Fruit fly (Drosophila melanogaster) whole organism, embryonic: ENCODE results near the gene CG13898.
A peak's percentile ranks its signal among the peaks of the same experiment; 100 is the strongest.

Experiments used
- CG12236 ChIP-seq: fragments of 200-800 bp; sonication (Bioruptor generic); optimal IDR thresholded peaks from 2 replicates; lab custom pipeline; 2016; ENCODE audit warnings: missing biosample characterization, missing genetic modification characterization
- CG13287 ChIP-seq: fragments of 200-800 bp; sonication (Bioruptor generic); IDR thresholded peaks from 2 replicates; pipeline ENCODE4 v1.3.6; 2022; ENCODE audit warnings: missing biosample characterization, missing genetic modification characterization; ENCODE audit not compliant: partially characterized antibody
- CG15601 ChIP-seq: fragments of 200-800 bp; sonication (Bioruptor generic); optimal IDR thresholded peaks from 3 replicates; lab custom pipeline; 2019; ENCODE audit warnings: missing biosample characterization, mild to moderate bottlenecking, missing genetic modification characterization, moderate library complexity
- CG16815 ChIP-seq: fragments of 200-800 bp; sonication (Bioruptor generic); optimal IDR thresholded peaks from 3 replicates; lab custom pipeline; 2017; ENCODE audit warnings: missing biosample characterization, mild to moderate bottlenecking, missing genetic modification characterization
- CG17612 ChIP-seq: fragments of 200-800 bp; sonication (Bioruptor generic); IDR thresholded peaks from 2 replicates; pipeline ENCODE4 v1.3.6; 2022; ENCODE audit warnings: missing biosample characterization, missing genetic modification characterization
- CG2120 ChIP-seq: fragments of 200-800 bp; sonication (Bioruptor generic); optimal IDR thresholded peaks from 3 replicates; lab custom pipeline; 2016; ENCODE audit warnings: missing biosample characterization, missing genetic modification characterization
- CG2712 ChIP-seq: fragments of 200-800 bp; optimal IDR thresholded peaks from 3 replicates; lab custom pipeline; 2019; ENCODE audit warnings: missing biosample characterization, mild to moderate bottlenecking, missing genetic modification characterization, moderate library complexity
- CG4707 ChIP-seq: fragments of 200-800 bp; sonication (Bioruptor generic); optimal IDR thresholded peaks from 2 replicates; lab custom pipeline; 2018; ENCODE audit warnings: missing biosample characterization, mild to moderate bottlenecking, missing genetic modification characterization, moderate library complexity
- CG6854 ChIP-seq: fragments of 200-800 bp; sonication (Bioruptor generic); optimal IDR thresholded peaks from 3 replicates; lab custom pipeline; 2017; ENCODE audit warnings: missing biosample characterization, mild to moderate bottlenecking, missing genetic modification characterization
- CG7372 ChIP-seq: fragments of 200-800 bp; sonication (Bioruptor generic); IDR thresholded peaks from 2 replicates; pipeline ENCODE4 v1.3.6; 2022; ENCODE audit warnings: missing biosample characterization, missing genetic modification characterization
- CG7928 ChIP-seq: fragments of 200-800 bp; sonication (Bioruptor generic); optimal IDR thresholded peaks from 2 replicates; lab custom pipeline; 2017; ENCODE audit warnings: missing biosample characterization, mild to moderate bottlenecking, missing genetic modification characterization
- CG7963 ChIP-seq: fragments of 200-800 bp; sonication (Bioruptor generic); IDR thresholded peaks from 3 replicates; pipeline ENCODE4 v1.3.6; 2022; ENCODE audit warnings: missing biosample characterization, missing genetic modification characterization; ENCODE audit not compliant: partially characterized antibody
- CG8290 ChIP-seq, 3 experiments: fragments of 200-800 bp; sonication (Bioruptor generic); optimal IDR thresholded peaks; 2 replicates each; lab custom pipeline; 2016 to 2019; ENCODE audit warnings: missing biosample characterization in 3 of 3, missing genetic modification characterization in 3 of 3, mild to moderate bottlenecking in 2 of 3, moderate library complexity in 1 of 3
- CG8765 ChIP-seq: fragments of 200-800 bp; sonication (Bioruptor generic); IDR thresholded peaks from 2 replicates; pipeline ENCODE4 v1.3.6; 2022; ENCODE audit warnings: missing biosample characterization, missing genetic modification characterization
- CG9215 ChIP-seq: fragments of 200-800 bp; sonication (Bioruptor generic); IDR thresholded peaks from 2 replicates; pipeline ENCODE4 v1.3.6; 2022; ENCODE audit warnings: missing biosample characterization, missing genetic modification characterization
- CG9817 ChIP-seq: fragments of 200-800 bp; sonication (Bioruptor generic); optimal IDR thresholded peaks from 2 replicates; lab custom pipeline; 2018; ENCODE audit warnings: missing biosample characterization, mild to moderate bottlenecking, missing genetic modification characterization, moderate library complexity
- Dfd ChIP-seq, 2 experiments: fragments of >200 bp; optimal IDR thresholded peaks; 2 replicates each; lab custom pipeline; 2017; ENCODE audit warnings: missing biosample characterization in 2 of 2, missing genetic modification characterization in 2 of 2
- Dip2 ChIP-seq: fragments of 200-800 bp; sonication (Bioruptor generic); IDR thresholded peaks from 2 replicates; pipeline ENCODE4 v1.3.6; 2022; ENCODE audit warnings: missing biosample characterization, missing genetic modification characterization
- Dref ChIP-seq: fragments of 200-800 bp; sonication (Bioruptor generic); IDR thresholded peaks from 2 replicates; pipeline ENCODE4 v1.3.6; 2022; ENCODE audit warnings: missing biosample characterization, missing genetic modification characterization
- Drgx ChIP-seq: fragments of 200-800 bp; sonication (Bioruptor generic); IDR thresholded peaks from 2 replicates; pipeline ENCODE4 v1.3.6; 2022; ENCODE audit warnings: missing biosample characterization, missing genetic modification characterization
- HLH54F ChIP-seq: fragments of 200-800 bp; sonication (Bioruptor generic); optimal IDR thresholded peaks from 3 replicates; lab custom pipeline; 2016; ENCODE audit warnings: missing biosample characterization, missing genetic modification characterization
- Hmr ChIP-seq: fragments of 200-800 bp; sonication (Bioruptor generic); optimal IDR thresholded peaks from 3 replicates; lab custom pipeline; 2017; ENCODE audit warnings: mild to moderate bottlenecking, missing biosample characterization, missing genetic modification reagents, missing genetic modification characterization
- Med ChIP-seq: fragments of 200-800 bp; sonication (Bioruptor generic); peaks from one replicate; lab custom pipeline; 2016; ENCODE audit warnings: missing biosample characterization, missing genetic modification characterization, mild to moderate bottlenecking, inconsistent platforms, moderate library complexity
- Myb ChIP-seq: fragments of 200-800 bp; sonication (Bioruptor generic); optimal IDR thresholded peaks from 2 replicates; lab custom pipeline; 2016; ENCODE audit warnings: missing biosample characterization, missing genetic modification characterization
- Nf-YB ChIP-seq: fragments of 200-800 bp; sonication (Bioruptor generic); optimal IDR thresholded peaks from 3 replicates; lab custom pipeline; 2019; ENCODE audit warnings: missing biosample characterization, mild to moderate bottlenecking, missing genetic modification characterization, moderate library complexity
- Side ChIP-seq: fragments of 200-800 bp; sonication (Bioruptor generic); optimal IDR thresholded peaks from 2 replicates; lab custom pipeline; 2016; ENCODE audit warnings: missing biosample characterization, missing genetic modification characterization
- Vsx1 ChIP-seq: fragments of 200-800 bp; sonication (Bioruptor generic); optimal IDR thresholded peaks from 2 replicates; lab custom pipeline; 2017; ENCODE audit warnings: missing biosample characterization, mild to moderate bottlenecking, missing genetic modification characterization, missing genetic modification reagents
- az2 ChIP-seq: fragments of 200-800 bp; sonication (Bioruptor generic); optimal IDR thresholded peaks from 3 replicates; lab custom pipeline; 2016; ENCODE audit warnings: missing biosample characterization, missing genetic modification characterization
- bsh ChIP-seq, 2 experiments: fragments of 200-800 bp; sonication (Bioruptor generic); optimal IDR thresholded peaks; 2 replicates each; lab custom pipeline; 2017 to 2018; ENCODE audit warnings: mild to moderate bottlenecking in 2 of 2, missing biosample characterization in 2 of 2, missing genetic modification characterization in 2 of 2, moderate library complexity in 1 of 2
- hb ChIP-seq: fragments of 200-800 bp; sonication (Bioruptor generic); IDR thresholded peaks from 3 replicates; pipeline ENCODE4 v1.3.6; 2022; ENCODE audit warnings: missing biosample characterization, missing genetic modification characterization; ENCODE audit not compliant: partially characterized antibody
- hth ChIP-seq: fragments of >200 bp; optimal IDR thresholded peaks from 2 replicates; lab custom pipeline; 2017; ENCODE audit warnings: inconsistent platforms
- jigr1 ChIP-seq: fragments of 200-800 bp; sonication (Bioruptor generic); IDR thresholded peaks from 3 replicates; pipeline ENCODE4 v1.3.6; 2022; ENCODE audit warnings: missing biosample characterization, missing genetic modification characterization
- kah ChIP-seq: fragments of 200-800 bp; sonication (Bioruptor generic); optimal IDR thresholded peaks from 2 replicates; lab custom pipeline; 2018; ENCODE audit warnings: missing biosample characterization, mild to moderate bottlenecking, missing genetic modification characterization
- kay ChIP-seq: fragments of 200-800 bp; sonication (Bioruptor generic); optimal IDR thresholded peaks from 2 replicates; lab custom pipeline; 2016; ENCODE audit warnings: missing biosample characterization, missing genetic modification characterization
- lilli ChIP-seq: fragments of 200-800 bp; sonication (Bioruptor generic); optimal IDR thresholded peaks from 3 replicates; lab custom pipeline; 2016; ENCODE audit warnings: missing biosample characterization, missing genetic modification characterization
- mirr ChIP-seq: fragments of 200-800 bp; sonication (Bioruptor generic); optimal IDR thresholded peaks from 3 replicates; lab custom pipeline; 2018; ENCODE audit warnings: missing biosample characterization, mild to moderate bottlenecking, missing genetic modification characterization
- oc ChIP-seq: fragments of 200-800 bp; sonication (Bioruptor generic); optimal IDR thresholded peaks from 2 replicates; lab custom pipeline; 2018; ENCODE audit warnings: missing biosample characterization, mild to moderate bottlenecking, missing genetic modification characterization, moderate library complexity
- prd ChIP-seq, 3 experiments: fragments of >200 bp in 2 of 3; fragments of 200-800 bp in 1 of 3; sonication (Bioruptor generic) in 1 of 3; optimal IDR thresholded peaks in 2 of 3; IDR thresholded peaks in 1 of 3; 2 replicates in 2 of 3; 3 replicates in 1 of 3; pipeline versions ENCODE4 v1.3.6 to Lab custom; 2017 to 2022; ENCODE audit warnings: missing biosample characterization in 1 of 3, missing genetic modification characterization in 1 of 3
- ranshi ChIP-seq: fragments of 200-800 bp; sonication (Bioruptor generic); IDR thresholded peaks from 2 replicates; pipeline ENCODE4 v1.3.6; 2022; ENCODE audit warnings: missing biosample characterization, missing genetic modification characterization
- repo ChIP-seq: fragments of 200-800 bp; sonication (Bioruptor generic); optimal IDR thresholded peaks from 2 replicates; lab custom pipeline; 2016; ENCODE audit warnings: missing biosample characterization, missing genetic modification characterization
- scrt ChIP-seq: fragments of 200-800 bp; sonication (Bioruptor generic); optimal IDR thresholded peaks from 2 replicates; lab custom pipeline; 2018; ENCODE audit warnings: missing biosample characterization, mild to moderate bottlenecking, missing genetic modification characterization, moderate library complexity
- slbo ChIP-seq: fragments of 200-800 bp; sonication (Bioruptor generic); IDR thresholded peaks from 2 replicates; pipeline ENCODE4 v1.3.6; 2022; ENCODE audit warnings: missing biosample characterization, missing genetic modification characterization
- slp2 ChIP-seq: fragments of 200-800 bp; sonication (Bioruptor generic); optimal IDR thresholded peaks from 2 replicates; lab custom pipeline; 2016; ENCODE audit warnings: missing biosample characterization, missing genetic modification characterization
- ssp ChIP-seq: fragments of 200-800 bp; sonication (Bioruptor generic); IDR thresholded peaks from 2 replicates; pipeline ENCODE4 v1.3.6; 2022; ENCODE audit warnings: missing biosample characterization, missing genetic modification characterization
- sug ChIP-seq: fragments of 200-800 bp; optimal IDR thresholded peaks from 2 replicates; lab custom pipeline; 2019; ENCODE audit warnings: missing biosample characterization, mild to moderate bottlenecking, missing genetic modification characterization, moderate library complexity
- tap ChIP-seq: fragments of 200-800 bp; optimal IDR thresholded peaks from 3 replicates; lab custom pipeline; 2019; ENCODE audit warnings: missing biosample characterization, mild to moderate bottlenecking, missing genetic modification characterization, moderate library complexity
- unc-4 ChIP-seq: fragments of 200-800 bp; sonication (Bioruptor generic); IDR thresholded peaks from 2 replicates; pipeline ENCODE4 v1.3.6; 2022; ENCODE audit warnings: missing biosample characterization, missing genetic modification characterization; ENCODE audit not compliant: partially characterized antibody
- vfl ChIP-seq: fragments of 200-800 bp; sonication (Bioruptor generic); optimal IDR thresholded peaks from 2 replicates; lab custom pipeline; 2016; ENCODE audit warnings: missing biosample characterization, missing genetic modification characterization
- zfh2 ChIP-seq: fragments of 200-800 bp; sonication (Bioruptor generic); optimal IDR thresholded peaks from 2 replicates; lab custom pipeline; 2016; ENCODE audit warnings: missing biosample characterization, missing genetic modification characterization

Gene CG13898

dm6 chr3L:819297-819886 is 15.5 kb upstream of the CG13898 start (continued):
- TF ChIP-seq CG7372 (peak; percentile 92), Dip2 (GFP tag; lab: Robert Waterston, UW) (peak; percentile 53; the same call in 1 of the 2 replicates), tap (peak; percentile 77), kay (GFP tag; lab: Kevin White, UChicago) (peak; percentile 47), bsh (GFP tag; optimal IDR thresholded peaks at IDR 0.05; lab: Kevin White, UChicago) (peak in 1 of 2 experiments; percentile 90), CG16815 (GFP tag; lab: Kevin White, UChicago) (peak; percentile 61), Med (peak; percentile 99), jigr1 (GFP tag; lab: Robert Waterston, UW) (peak; percentile 81), Nf-YB (GFP tag; lab: Kevin White, UChicago) (peak; percentile 56), slbo (GFP tag; lab: Robert Waterston, UW) (peak; percentile 95), CG6854 (GFP tag; lab: Kevin White, UChicago) (peak; percentile 57), Hmr (GFP tag; lab: Kevin White, UChicago) (peak; percentile 80), Myb (peak; percentile 69), CG8765 (peak; percentile 49), CG13287 (GFP tag; lab: Robert Waterston, UW) (no peak; the same call in 1 of the 2 replicates), CG7963 (GFP tag; lab: Robert Waterston, UW) (no peak), slp2 (GFP tag; lab: Kevin White, UChicago) (peak; percentile 84), CG15601 (tag; lab: Kevin White, UChicago) (peak; percentile 83), Dfd (GFP tag; optimal IDR thresholded peaks at IDR 0.05; lab: Kevin White, UChicago) (no peak), Vsx1 (GFP tag; lab: Kevin White, UChicago) (peak; percentile 65), Side (GFP tag; lab: Kevin White, UChicago) (peak; percentile 84), HLH54F (GFP tag; lab: Kevin White, UChicago) (peak; percentile 87), Dref (peak; percentile 36; the same call in 1 of the 2 replicates), sug (tag; lab: Kevin White, UChicago) (peak; percentile 70), CG4707 (GFP tag; lab: Kevin White, UChicago) (peak; percentile 78), unc-4 (GFP tag; lab: Robert Waterston, UW) (no peak), hth (lab: Kevin White, UChicago) (no peak), kah (GFP tag; lab: Kevin White, UChicago) (peak; percentile 76), CG7928 (GFP tag; lab: Kevin White, UChicago) (peak; percentile 56), repo (peak; percentile 84), scrt (peak; percentile 80), ranshi (GFP tag; lab: Robert Waterston, UW) (peak; percentile 94), CG2712 (tag; lab: Kevin White, UChicago) (peak; percentile 81), zfh2 (GFP tag; lab: Kevin White, UChicago) (peak; percentile 83), Drgx (GFP tag; lab: Robert Waterston, UW) (peak; percentile 70), CG12236 (GFP tag; lab: Kevin White, UChicago) (peak; percentile 80), oc (tag; lab: Kevin White, UChicago) (peak; percentile 94), lilli (peak; percentile 88), vfl (GFP tag; lab: Kevin White, UChicago) (peak; percentile 80), prd (optimal IDR thresholded peaks at IDR 0.05; lab: Kevin White, UChicago) (no peak), prd (GFP tag; IDR thresholded peaks at IDR 0.05; lab: Robert Waterston, UW) (peak; percentile 95), CG9817 (tag; lab: Kevin White, UChicago) (peak; percentile 85), az2 (GFP tag; lab: Kevin White, UChicago) (peak; percentile 92), ssp (GFP tag; lab: Robert Waterston, UW) (peak; percentile 82), CG17612 (GFP tag; lab: Robert Waterston, UW) (peak; percentile 66; the same call in 1 of the 2 replicates), hb (no peak), CG9215 (GFP tag; lab: Robert Waterston, UW) (peak; percentile 80), CG8290 (GFP tag; optimal IDR thresholded peaks at IDR 0.05; lab: Kevin White, UChicago) (peak; percentile 41), CG8290 (tag; optimal IDR thresholded peaks at IDR 0.05; lab: Kevin White, UChicago) (peak in 1 of 2 experiments; percentile 97), CG2120 (peak; percentile 89), mirr (GFP tag; lab: Kevin White, UChicago) (peak; percentile 78)
